Fruit fly (Drosophila melanogaster): ENCODE data around the gene sas.
A peak's percentile ranks its signal among the peaks of the same experiment; 100 is the strongest.

Gene sas

dm6 chr3R:7124109-7124639 is 38.4 kb upstream of the sas start, which contains the start of the genes Alh and CG10098 (continued):
- peak; percentile 90 for TF ChIP-seq row (GFP tag; IDR thresholded peaks at IDR 0.05)
- peak; percentile 47 for TF ChIP-seq YL-1 (GFP tag; optimal IDR thresholded peaks at IDR 0.05)
- peak; percentile 74 for TF ChIP-seq cato (GFP tag; optimal IDR thresholded peaks at IDR 0.05; ENCODE audit: borderline replicate concordance)
- TF ChIP-seq bab2 (GFP tag; optimal IDR thresholded peaks at IDR 0.05), result peak; percentile 92
- peak; percentile 5 for TF ChIP-seq TFAM (GFP tag; optimal IDR thresholded peaks at IDR 0.05)
- TF ChIP-seq CG31388 (GFP tag; optimal IDR thresholded peaks at IDR 0.05), result peak; percentile 61
- peak; percentile 34 for TF ChIP-seq CG12219 (GFP tag; optimal IDR thresholded peaks at IDR 0.05)
- TF ChIP-seq CG18619 (GFP tag; optimal IDR thresholded peaks at IDR 0.05), result peak; percentile 85
- no peak for TF ChIP-seq cas (GFP tag; IDR thresholded peaks at IDR 0.05)
- TF ChIP-seq Lpt (GFP tag; optimal IDR thresholded peaks at IDR 0.05), result no peak
- peak; percentile 75; the same call in 2 of the 3 replicates for TF ChIP-seq otp (GFP tag; IDR thresholded peaks at IDR 0.05)
- no peak for TF ChIP-seq CG12071 (GFP tag; optimal IDR thresholded peaks at IDR 0.05)
- TF ChIP-seq Mrtf (GFP tag; IDR thresholded peaks at IDR 0.05), result peak; percentile 82; the same call in 2 of the 3 replicates
- 0 out of 3 replicates have a peak, but pooled peaks have one; percentile 50 for TF ChIP-seq C15 (GFP tag; IDR thresholded peaks at IDR 0.05)
- TF ChIP-seq CG15011 (GFP tag; optimal IDR thresholded peaks at IDR 0.05), result peak; percentile 60
- peak; percentile 90 for TF ChIP-seq Dbx (GFP tag; IDR thresholded peaks at IDR 0.05)
- TF ChIP-seq CG17802 (tag; optimal IDR thresholded peaks at IDR 0.05), result no peak
- TF ChIP-seq CG14860 (GFP tag; IDR thresholded peaks at IDR 0.05; ENCODE audit: partially characterized antibody), result peak; percentile 63
- peak; percentile 69 for TF ChIP-seq eyg (GFP tag; optimal IDR thresholded peaks at IDR 0.05)
- TF ChIP-seq CG5180 (GFP tag; optimal IDR thresholded peaks at IDR 0.05), result peak; percentile 40
- TF ChIP-seq sna (GFP tag; IDR thresholded peaks at IDR 0.05; ENCODE audit: partially characterized antibody), result peak; percentile 55
- no peak for TF ChIP-seq sd (tag; optimal IDR thresholded peaks at IDR 0.05)
- TF ChIP-seq Gug (GFP tag; IDR thresholded peaks at IDR 0.05), result peak; percentile 94
- TF ChIP-seq CG5245 (GFP tag; optimal IDR thresholded peaks at IDR 0.05), result peak; percentile 68
- TF ChIP-seq CG18262 (tag; optimal IDR thresholded peaks at IDR 0.05), result peak; percentile 78
- peak; percentile 75; the same call in 1 of the 3 replicates for TF ChIP-seq CG11093 (GFP tag; IDR thresholded peaks at IDR 0.05)
- TF ChIP-seq NC2β (GFP tag; optimal IDR thresholded peaks at IDR 0.05), result peak; percentile 70
- peak; percentile 44; the same call in 1 of the 2 replicates for TF ChIP-seq nerfin-2 (GFP tag; IDR thresholded peaks at IDR 0.05; ENCODE audit: partially characterized antibody)
- TF ChIP-seq nau (GFP tag; optimal IDR thresholded peaks at IDR 0.05), result no peak
- peak; percentile 90 for TF ChIP-seq CG1602 (GFP tag; optimal IDR thresholded peaks at IDR 0.05)
- TF ChIP-seq Trl (optimal IDR thresholded peaks at IDR 0.05), result no peak
- TF ChIP-seq Trl (GFP tag; optimal IDR thresholded peaks at IDR 0.05), result peak; percentile 79
- TF ChIP-seq Dad (GFP tag; optimal IDR thresholded peaks at IDR 0.05), result peak; percentile 83
- TF ChIP-seq CG17328 (GFP tag; IDR thresholded peaks at IDR 0.05), result peak; percentile 73
- peak; percentile 89 for TF ChIP-seq CG12104 (GFP tag; optimal IDR thresholded peaks at IDR 0.05)
- TF ChIP-seq sens-2 (GFP tag; IDR thresholded peaks at IDR 0.05), result peak; percentile 59; the same call in 1 of the 2 replicates
- peak; percentile 56; the same call in 1 of the 2 replicates for TF ChIP-seq gt (GFP tag; IDR thresholded peaks at IDR 0.05)
- no peak for TF ChIP-seq scrt (GFP tag; optimal IDR thresholded peaks at IDR 0.05)
- peak; percentile 92 for TF ChIP-seq Chrac-16 (GFP tag; optimal IDR thresholded peaks at IDR 0.05)
- peak; percentile 87 for TF ChIP-seq CG18599 (GFP tag; optimal IDR thresholded peaks at IDR 0.05)
- TF ChIP-seq p53 (GFP tag; optimal IDR thresholded peaks at IDR 0.05), result peak; percentile 50
- peak; percentile 51 for TF ChIP-seq exex (tag; optimal IDR thresholded peaks at IDR 0.05)
- peak; percentile 73 for TF ChIP-seq fd96Cb (tag; optimal IDR thresholded peaks at IDR 0.05)
- TF ChIP-seq ems (GFP tag; optimal IDR thresholded peaks at IDR 0.05), result peak; percentile 79
- peak; percentile 53 for TF ChIP-seq CHES-1-like (GFP tag; optimal IDR thresholded peaks at IDR 0.05)
- TF ChIP-seq h (optimal IDR thresholded peaks at IDR 0.05), result no peak
- TF ChIP-seq Kr (GFP tag; optimal IDR thresholded peaks at IDR 0.05), result no peak
- peak; percentile 74 for TF ChIP-seq CG4730 (GFP tag; IDR thresholded peaks at IDR 0.05)
- TF ChIP-seq ato (GFP tag; IDR thresholded peaks at IDR 0.05; ENCODE audit: partially characterized antibody), result no peak; the same call in 1 of the 2 replicates
- TF ChIP-seq CG13775 (GFP tag; optimal IDR thresholded peaks at IDR 0.05), result peak; percentile 93
- TF ChIP-seq CG11560 (tag; IDR thresholded peaks at IDR 0.05), result peak; percentile 58; the same call in 2 of the 3 replicates

All from whole organism, embryonic.